Worm (Caenorhabditis elegans): ENCODE results near the gene B0244.10.

ce11 chrIII:5760721-5761120 is 25.8 kb downstream of the B0244.10 start:
- TF ChIP-seq nhr-23 (tag; optimal IDR thresholded peaks at IDR 0.05) (no peak), nhr-12 (tag; optimal IDR thresholded peaks at IDR 0.05) (no peak), ceh-28 (tag; optimal IDR thresholded peaks at IDR 0.05) (no peak)
